Worm (Caenorhabditis elegans): ENCODE data around the gene F07F6.2.

ce11 chrII:5398779-5399178 is 31.2 kb upstream of the F07F6.2 start, which contains the start of gene fbxl-3:
- TF ChIP-seq unc-62 (GFP tag; optimal IDR thresholded peaks at IDR 0.05) (no peak), nhr-76 (tag; optimal IDR thresholded peaks at IDR 0.05) (no peak), pqm-1 (tag; optimal IDR thresholded peaks at IDR 0.05) (no peak), ama-1 (optimal IDR thresholded peaks at IDR 0.05) (no peak)
